Fruit fly (Drosophila melanogaster) whole organism, embryonic: ENCODE measurements around the gene tup.

Source experiments
- Aef1 ChIP-seq: fragments of 200-800 bp; sonication (Bioruptor generic); IDR thresholded peaks from 3 replicates; pipeline ENCODE4 v1.3.6; 2022; ENCODE audit warnings: missing biosample characterization, missing genetic modification characterization
- Blimp-1 ChIP-seq: fragments of 200-800 bp; sonication (Bioruptor generic); optimal IDR thresholded peaks from 3 replicates; lab custom pipeline; 2018; ENCODE audit warnings: missing biosample characterization, missing genetic modification characterization, mild to moderate bottlenecking, moderate library complexity, missing genetic modification reagents
- CG10565 ChIP-seq: fragments of 200-800 bp; sonication (Bioruptor generic); optimal IDR thresholded peaks from 3 replicates; lab custom pipeline; 2016; ENCODE audit warnings: missing biosample characterization, mild to moderate bottlenecking, missing genetic modification characterization
- CG10654 ChIP-seq: fragments of 200-800 bp; sonication (Bioruptor generic); optimal IDR thresholded peaks from 2 replicates; lab custom pipeline; 2016; ENCODE audit warnings: missing biosample characterization, missing genetic modification characterization
- CG14667 ChIP-seq: fragments of 200-800 bp; sonication (Bioruptor generic); IDR thresholded peaks from 2 replicates; pipeline ENCODE4 v1.3.6; 2022; ENCODE audit warnings: missing biosample characterization, missing genetic modification characterization
- CG15479 ChIP-seq: fragments of 200-800 bp; sonication (Bioruptor generic); optimal IDR thresholded peaks from 3 replicates; lab custom pipeline; 2019; ENCODE audit warnings: missing biosample characterization, mild to moderate bottlenecking, missing genetic modification characterization, moderate library complexity
- CG1647 ChIP-seq: fragments of 200-800 bp; sonication (Bioruptor generic); optimal IDR thresholded peaks from 3 replicates; lab custom pipeline; 2016; ENCODE audit warnings: missing biosample characterization, missing genetic modification characterization
- CG17361 ChIP-seq: fragments of 200-800 bp; sonication (Bioruptor generic); IDR thresholded peaks from 3 replicates; pipeline ENCODE4 v1.3.6; 2022; ENCODE audit warnings: missing biosample characterization, missing genetic modification characterization
- CG17829 ChIP-seq: fragments of 200-800 bp; optimal IDR thresholded peaks from 2 replicates; lab custom pipeline; 2019; ENCODE audit warnings: missing biosample characterization, mild to moderate bottlenecking, missing genetic modification characterization, moderate library complexity
- CG1832 ChIP-seq: fragments of 200-800 bp; sonication (Bioruptor generic); optimal IDR thresholded peaks from 2 replicates; lab custom pipeline; 2017; ENCODE audit warnings: missing biosample characterization, mild to moderate bottlenecking, missing genetic modification characterization, inconsistent platforms
- CG2875 ChIP-seq: fragments of 200-800 bp; sonication (Bioruptor generic); optimal IDR thresholded peaks from 2 replicates; lab custom pipeline; 2017; ENCODE audit warnings: missing biosample characterization, mild to moderate bottlenecking, missing genetic modification characterization, missing genetic modification reagents
- CG3065 ChIP-seq: fragments of 200-800 bp; sonication (Bioruptor generic); optimal IDR thresholded peaks from 2 replicates; lab custom pipeline; 2016; ENCODE audit warnings: missing biosample characterization, missing genetic modification characterization
- CG31441 ChIP-seq: fragments of 200-800 bp; sonication (Bioruptor generic); IDR thresholded peaks from 2 replicates; pipeline ENCODE4 v1.3.6; 2022; ENCODE audit warnings: missing biosample characterization, missing genetic modification characterization
- CG4424 ChIP-seq: fragments of 200-800 bp; sonication (Bioruptor generic); optimal IDR thresholded peaks from 3 replicates; lab custom pipeline; 2016; ENCODE audit warnings: missing biosample characterization, missing genetic modification characterization
- CG4730 ChIP-seq: fragments of 200-800 bp; sonication (Bioruptor generic); IDR thresholded peaks from 2 replicates; pipeline ENCODE4 v1.3.6; 2022; ENCODE audit warnings: missing biosample characterization, missing genetic modification characterization
- CG6254 ChIP-seq: fragments of 200-800 bp; sonication (Bioruptor generic); optimal IDR thresholded peaks from 3 replicates; lab custom pipeline; 2017; ENCODE audit warnings: mild to moderate bottlenecking, missing biosample characterization, missing genetic modification reagents, missing genetic modification characterization
- CG6654 ChIP-seq: fragments of 200-800 bp; sonication (Bioruptor generic); optimal IDR thresholded peaks from 2 replicates; lab custom pipeline; 2017; ENCODE audit warnings: missing biosample characterization, mild to moderate bottlenecking, missing genetic modification characterization
- CG6813 ChIP-seq: fragments of 200-800 bp; sonication (Bioruptor generic); optimal IDR thresholded peaks from 2 replicates; lab custom pipeline; 2017; ENCODE audit warnings: missing biosample characterization, missing genetic modification characterization, mild to moderate bottlenecking, moderate library complexity, missing genetic modification reagents
- CG7556 ChIP-seq: fragments of 200-800 bp; sonication (Bioruptor generic); optimal IDR thresholded peaks from 2 replicates; lab custom pipeline; 2017; ENCODE audit warnings: missing biosample characterization, mild to moderate bottlenecking, missing genetic modification characterization
- CG8290 ChIP-seq, 3 experiments: fragments of 200-800 bp; sonication (Bioruptor generic); optimal IDR thresholded peaks; 2 replicates each; lab custom pipeline; 2016 to 2019; ENCODE audit warnings: missing biosample characterization in 3 of 3, missing genetic modification characterization in 3 of 3, mild to moderate bottlenecking in 2 of 3, moderate library complexity in 1 of 3
- CG8924 ChIP-seq: fragments of 200-800 bp; optimal IDR thresholded peaks from 3 replicates; lab custom pipeline; 2019; ENCODE audit warnings: missing biosample characterization, mild to moderate bottlenecking, missing genetic modification characterization, moderate library complexity
- D ChIP-seq, 2 experiments: fragments of 200-800 bp in 1 of 2; fragments of >200 bp in 1 of 2; sonication (Bioruptor generic) in 1 of 2; optimal IDR thresholded peaks; 2 replicates in 1 of 2; 3 replicates in 1 of 2; lab custom pipeline; 2017; ENCODE audit warnings: mild to moderate bottlenecking in 1 of 2, missing biosample characterization in 1 of 2, missing genetic modification characterization in 1 of 2, missing genetic modification reagents in 1 of 2
- Doc3 ChIP-seq: fragments of 200-800 bp; sonication (Bioruptor generic); IDR thresholded peaks from 3 replicates; pipeline ENCODE4 v1.3.6; 2022; ENCODE audit warnings: missing biosample characterization, missing genetic modification characterization; ENCODE audit not compliant: partially characterized antibody
- Ets65A ChIP-seq: fragments of 200-800 bp; sonication (Bioruptor generic); peaks from one replicate; lab custom pipeline; 2016; ENCODE audit warnings: missing biosample characterization, missing genetic modification characterization
- HLH4C ChIP-seq: fragments of 200-800 bp; sonication (Bioruptor generic); IDR thresholded peaks from 3 replicates; pipeline ENCODE4 v1.3.6; 2022; ENCODE audit warnings: missing biosample characterization, missing genetic modification characterization; ENCODE audit not compliant: partially characterized antibody
- Hr3 ChIP-seq: fragments of 200-800 bp; sonication (Bioruptor generic); optimal IDR thresholded peaks from 3 replicates; lab custom pipeline; 2016; ENCODE audit warnings: missing biosample characterization, missing genetic modification characterization
- Hr78 ChIP-seq, 2 experiments: fragments of 200-800 bp in 1 of 2; fragments of >200 bp in 1 of 2; sonication (Bioruptor generic) in 1 of 2; optimal IDR thresholded peaks; 2 replicates each; lab custom pipeline; 2017 to 2019; ENCODE audit warnings: missing biosample characterization in 2 of 2, missing genetic modification characterization in 2 of 2, mild to moderate bottlenecking in 1 of 2, moderate library complexity in 1 of 2
- NfI ChIP-seq: fragments of 200-800 bp; sonication (Bioruptor generic); optimal IDR thresholded peaks from 3 replicates; lab custom pipeline; 2018; ENCODE audit warnings: missing biosample characterization, mild to moderate bottlenecking, missing genetic modification characterization, moderate library complexity
- Pdp1 ChIP-seq, 2 experiments: fragments of 200-800 bp; sonication (Bioruptor generic); optimal IDR thresholded peaks; 3 replicates each; lab custom pipeline; 2016; ENCODE audit warnings: missing biosample characterization in 2 of 2, missing genetic modification characterization in 2 of 2, mild to moderate bottlenecking in 1 of 2, moderate library complexity in 1 of 2
- Sox100B ChIP-seq: fragments of 200-800 bp; sonication (Bioruptor generic); optimal IDR thresholded peaks from 3 replicates; lab custom pipeline; 2018; ENCODE audit warnings: missing biosample characterization, mild to moderate bottlenecking, missing genetic modification characterization
- Ssrp ChIP-seq: fragments of 200-800 bp; sonication (Bioruptor generic); optimal IDR thresholded peaks from 2 replicates; lab custom pipeline; 2018; ENCODE audit warnings: missing biosample characterization, mild to moderate bottlenecking, missing genetic modification characterization, moderate library complexity
- Taf1 ChIP-seq: fragments of 200-800 bp; sonication (Bioruptor generic); IDR thresholded peaks from 2 replicates; pipeline ENCODE4 v1.3.6; 2022; ENCODE audit warnings: missing biosample characterization, missing genetic modification characterization
- Xbp1 ChIP-seq: fragments of 200-800 bp; sonication (Bioruptor generic); optimal IDR thresholded peaks from 3 replicates; lab custom pipeline; 2016; ENCODE audit warnings: missing biosample characterization, mild to moderate bottlenecking, missing genetic modification characterization
- Xrp1 ChIP-seq: fragments of 200-800 bp; sonication (Bioruptor generic); IDR thresholded peaks from 2 replicates; pipeline ENCODE4 v1.3.6; 2022; ENCODE audit warnings: missing biosample characterization, missing genetic modification characterization
- al ChIP-seq: fragments of 200-800 bp; sonication (Bioruptor generic); IDR thresholded peaks from 2 replicates; pipeline ENCODE4 v1.3.6; 2022; ENCODE audit warnings: missing biosample characterization, missing genetic modification characterization
- amos ChIP-seq: fragments of 200-800 bp; sonication (Bioruptor generic); IDR thresholded peaks from 2 replicates; pipeline ENCODE4 v1.3.6; 2022; ENCODE audit warnings: missing biosample characterization, missing genetic modification characterization; ENCODE audit not compliant: partially characterized antibody
- aop ChIP-seq: fragments of 200-800 bp; sonication (Bioruptor generic); IDR thresholded peaks from 2 replicates; pipeline ENCODE4 v1.3.6; 2022; ENCODE audit warnings: missing biosample characterization, missing genetic modification characterization
- crp ChIP-seq, 2 experiments: fragments of 200-800 bp; sonication (Bioruptor generic); optimal IDR thresholded peaks; 2 replicates in 1 of 2; 3 replicates in 1 of 2; lab custom pipeline; 2017; ENCODE audit warnings: missing biosample characterization in 2 of 2, missing genetic modification characterization in 2 of 2, mild to moderate bottlenecking in 1 of 2, moderate library complexity in 1 of 2
- fd96Cb ChIP-seq: fragments of 200-800 bp; sonication (Bioruptor generic); optimal IDR thresholded peaks from 2 replicates; lab custom pipeline; 2018; ENCODE audit warnings: missing biosample characterization, mild to moderate bottlenecking, missing genetic modification characterization, moderate library complexity
- gfzf ChIP-seq: fragments of 200-800 bp; sonication (Bioruptor generic); optimal IDR thresholded peaks from 2 replicates; lab custom pipeline; 2016; ENCODE audit warnings: missing biosample characterization, mild to moderate bottlenecking, missing genetic modification characterization, moderate library complexity
- onecut ChIP-seq: fragments of 200-800 bp; sonication (Bioruptor generic); IDR thresholded peaks from 2 replicates; pipeline ENCODE4 v1.3.6; 2022; ENCODE audit warnings: missing biosample characterization, missing genetic modification characterization
- peb ChIP-seq: fragments of 200-800 bp; sonication (Bioruptor generic); IDR thresholded peaks from 2 replicates; pipeline ENCODE4 v1.3.6; 2022; ENCODE audit warnings: missing biosample characterization, missing genetic modification characterization
- phol ChIP-seq: fragments of 200-800 bp; sonication (Bioruptor generic); optimal IDR thresholded peaks from 3 replicates; lab custom pipeline; 2018; ENCODE audit warnings: missing biosample characterization, mild to moderate bottlenecking, missing genetic modification characterization, moderate library complexity
- sens ChIP-seq: fragments of 200-800 bp; sonication (Bioruptor generic); peaks from one replicate; lab custom pipeline; 2016; ENCODE audit warnings: missing biosample characterization, missing genetic modification characterization
- slp2 ChIP-seq: fragments of 200-800 bp; sonication (Bioruptor generic); optimal IDR thresholded peaks from 2 replicates; lab custom pipeline; 2016; ENCODE audit warnings: missing biosample characterization, missing genetic modification characterization
- sqz ChIP-seq: fragments of 200-800 bp; sonication (Bioruptor generic); optimal IDR thresholded peaks from 3 replicates; lab custom pipeline; 2018; ENCODE audit warnings: missing biosample characterization, mild to moderate bottlenecking, missing genetic modification characterization
- stc ChIP-seq: fragments of 200-800 bp; sonication (Bioruptor generic); IDR thresholded peaks from 2 replicates; pipeline ENCODE4 v1.3.6; 2022; ENCODE audit warnings: missing biosample characterization, missing genetic modification characterization
- trem ChIP-seq: fragments of 200-800 bp; optimal IDR thresholded peaks from 3 replicates; lab custom pipeline; 2019; ENCODE audit warnings: missing biosample characterization, mild to moderate bottlenecking, missing genetic modification characterization, moderate library complexity
- tup ChIP-seq: fragments of 200-800 bp; sonication (Bioruptor generic); optimal IDR thresholded peaks from 2 replicates; lab custom pipeline; 2016; ENCODE audit warnings: missing biosample characterization, mild to moderate bottlenecking, missing genetic modification characterization, moderate library complexity

tup gene

dm6 chr2L:18906615-18907014, 25.6 kb upstream of the tup start (continued):
- TF ChIP-seq CG8924 (tag; lab: Kevin White, UChicago) (peak; percentile 6), Ssrp (tag; lab: Kevin White, UChicago) (peak; percentile 63), sqz (GFP tag; lab: Kevin White, UChicago) (no peak), Xrp1 (GFP tag; lab: Robert Waterston, UW) (peak; percentile 75), CG3065 (GFP tag; lab: Kevin White, UChicago) (no peak), CG17829 (peak; percentile 49), CG10654 (peak; percentile 19), gfzf (GFP tag; lab: Kevin White, UChicago) (no peak), CG31441 (GFP tag; lab: Robert Waterston, UW) (peak; percentile 77), CG6254 (GFP tag; lab: Kevin White, UChicago) (peak; percentile 52), CG15479 (no peak), CG8290 (GFP tag; optimal IDR thresholded peaks at IDR 0.05; lab: Kevin White, UChicago) (peak; percentile 22), CG8290 (tag; optimal IDR thresholded peaks at IDR 0.05; lab: Kevin White, UChicago) (no peak), CG14667 (peak; percentile 21; the same call in 1 of the 2 replicates), Doc3 (no peak), Sox100B (GFP tag; lab: Kevin White, UChicago) (peak; percentile 36), Pdp1 (GFP tag; optimal IDR thresholded peaks at IDR 0.05; lab: Kevin White, UChicago) (no peak), Taf1 (GFP tag; lab: Robert Waterston, UW) (no peak), HLH4C (GFP tag; lab: Robert Waterston, UW) (no peak), CG6654 (GFP tag; lab: Kevin White, UChicago) (no peak), CG1832 (no peak), Ets65A (GFP tag; lab: Kevin White, UChicago) (peak; percentile 15), stc (GFP tag; lab: Robert Waterston, UW) (peak; percentile 45; the same call in 1 of the 2 replicates), Hr3 (GFP tag; lab: Kevin White, UChicago) (no peak), Blimp-1 (peak; percentile 67), CG2875 (GFP tag; lab: Kevin White, UChicago) (peak; percentile 20), D (optimal IDR thresholded peaks at IDR 0.05; lab: Kevin White, UChicago) (no peak), D (GFP tag; optimal IDR thresholded peaks at IDR 0.05; lab: Kevin White, UChicago) (peak; percentile 61), peb (GFP tag; lab: Robert Waterston, UW) (peak; percentile 37; the same call in 1 of the 2 replicates), slp2 (GFP tag; lab: Kevin White, UChicago) (no peak), CG7556 (GFP tag; lab: Kevin White, UChicago) (no peak), CG10565 (GFP tag; lab: Kevin White, UChicago) (no peak), amos (GFP tag; lab: Robert Waterston, UW) (no peak), phol (tag; lab: Kevin White, UChicago) (peak; percentile 67), crp (GFP tag; optimal IDR thresholded peaks at IDR 0.05; lab: Kevin White, UChicago) (no peak), aop (GFP tag; lab: Robert Waterston, UW) (no peak), Hr78 (GFP tag; optimal IDR thresholded peaks at IDR 0.05; lab: Kevin White, UChicago) (peak in 1 of 2 experiments; percentile 0), al (GFP tag; lab: Robert Waterston, UW) (no peak), CG4424 (GFP tag; lab: Kevin White, UChicago) (peak; percentile 46), Aef1 (GFP tag; lab: Robert Waterston, UW) (peak; percentile 52), sens (GFP tag; lab: Kevin White, UChicago) (peak; percentile 67), onecut (GFP tag; lab: Robert Waterston, UW) (0 out of 2 replicates have a peak, but pooled peaks have one; percentile 15), Xbp1 (GFP tag; lab: Kevin White, UChicago) (peak; percentile 39), NfI (GFP tag; lab: Kevin White, UChicago) (no peak), CG1647 (GFP tag; lab: Kevin White, UChicago) (no peak), CG6813 (GFP tag; lab: Kevin White, UChicago) (peak; percentile 40), tup (GFP tag; lab: Kevin White, UChicago) (peak; percentile 56), CG4730 (GFP tag; lab: Robert Waterston, UW) (0 out of 2 replicates have a peak, but pooled peaks have one; percentile 10), CG17361 (GFP tag; lab: Robert Waterston, UW) (peak; percentile 65), trem (tag; lab: Kevin White, UChicago) (peak; percentile 44), fd96Cb (tag; lab: Kevin White, UChicago) (peak; percentile 70)
